Fruit fly (Drosophila melanogaster): ENCODE measurements around the gene Nrx-1.

- TF ChIP-seq CG8478 (optimal IDR thresholded peaks at IDR 0.05) (no peak), CTCF (optimal IDR thresholded peaks at IDR 0.05) (no peak)
Observed at dm6 chr3R:22423996-22424395, 44.3 kb upstream of the Nrx-1 start.
